Worm (Caenorhabditis elegans) whole organism, L1 larva: Measurements from ENCODE around the gene B0001.4.

ENCODE experiments used
- C16A3.4 ChIP-seq: fragments of 150-350 bp; optimal IDR thresholded peaks from 2 replicates; lab custom pipeline; 2014; ENCODE audit warnings: missing biosample characterization, missing genetic modification characterization
- Y116A8C.19 ChIP-seq: sonication (generic microtip); optimal IDR thresholded peaks from 2 replicates; lab custom pipeline; 2016; ENCODE audit warnings: missing compliant biosample characterization, missing genetic modification characterization, borderline replicate concordance
- ceh-90 ChIP-seq: sonication (generic microtip); optimal IDR thresholded peaks from 2 replicates; lab custom pipeline; 2016; ENCODE audit warnings: missing genetic modification characterization, missing compliant biosample characterization
- elt-3 ChIP-seq, 6 experiments: fragments of 150-350 bp in 1 of 6; sonication (generic microtip); optimal IDR thresholded peaks; 2 replicates each; lab custom pipeline; 2017 to 2018; ENCODE audit warnings: missing biosample characterization in 6 of 6, missing genetic modification characterization in 6 of 6, inconsistent platforms in 1 of 6
- fkh-10 ChIP-seq: sonication (generic microtip); optimal IDR thresholded peaks from 2 replicates; lab custom pipeline; 2017; ENCODE audit warnings: missing biosample characterization, missing genetic modification reagents, missing genetic modification characterization
- hlh-4 ChIP-seq: sonication (generic microtip); optimal IDR thresholded peaks from 2 replicates; lab custom pipeline; 2016; ENCODE audit warnings: mild to moderate bottlenecking, missing genetic modification characterization, missing compliant biosample characterization
- hpl-2 ChIP-seq: fragments of 150-350 bp; optimal IDR thresholded peaks from 2 replicates; lab custom pipeline; 2014; ENCODE audit warnings: missing biosample characterization, missing genetic modification reagents, missing genetic modification characterization
- lin-15B ChIP-seq: fragments of 150-350 bp; sonication (generic microtip); optimal IDR thresholded peaks from 3 replicates; lab custom pipeline; 2014; ENCODE audit warnings: missing biosample characterization, missing genetic modification characterization
- nhr-76 ChIP-seq: sonication (generic microtip); optimal IDR thresholded peaks from 2 replicates; lab custom pipeline; 2017; ENCODE audit warnings: missing biosample characterization, missing genetic modification characterization
- nhr-84 ChIP-seq: sonication (generic microtip); optimal IDR thresholded peaks from 2 replicates; lab custom pipeline; 2017; ENCODE audit warnings: missing biosample characterization, missing genetic modification characterization
- pag-3 ChIP-seq: sonication (generic microtip); optimal IDR thresholded peaks from 2 replicates; lab custom pipeline; 2017; ENCODE audit warnings: missing genetic modification characterization, mild to moderate bottlenecking, missing compliant biosample characterization, antibody characterized with exemption, borderline replicate concordance; ENCODE audit not compliant: insufficient read depth
- pax-3 ChIP-seq: fragments of 200-800 bp; sonication (Bioruptor generic); optimal IDR thresholded peaks from 2 replicates; lab custom pipeline; 2018; ENCODE audit warnings: mild to moderate bottlenecking, missing genetic modification characterization, moderate library complexity, missing compliant biosample characterization
- sptf-1 ChIP-seq: fragments of 150-350 bp; optimal IDR thresholded peaks from 2 replicates; lab custom pipeline; 2014; ENCODE audit warnings: missing biosample characterization, missing genetic modification characterization
- tlp-1 ChIP-seq: fragments of 150-350 bp; optimal IDR thresholded peaks from 2 replicates; lab custom pipeline; 2014; ENCODE audit warnings: missing biosample characterization, missing genetic modification characterization
- unc-62 ChIP-seq: fragments of 150-350 bp; optimal IDR thresholded peaks from 2 replicates; lab custom pipeline; 2014; ENCODE audit warnings: missing biosample characterization, missing genetic modification reagents, missing genetic modification characterization
- ztf-4 ChIP-seq: fragments of 150-350 bp; optimal IDR thresholded peaks from 2 replicates; lab custom pipeline; 2014; ENCODE audit warnings: missing biosample characterization, missing genetic modification characterization

B0001.4 gene

ce11 chrIV:12086498-12086897, 51.5 kb downstream of the B0001.4 start (continued):
- no peak for TF ChIP-seq nhr-84 (tag; lab: Kevin White, UChicago)
- peak; percentile 26 for TF ChIP-seq fkh-10 (GFP tag; lab: Kevin White, UChicago)

- TF ChIP-seq lin-15B (tag; lab: Kevin White, UChicago) = no peak
- no peak for TF ChIP-seq Y116A8C.19 (tag; lab: Kevin White, UChicago)
- no peak for TF ChIP-seq tlp-1 (tag; lab: Kevin White, UChicago)
- no peak for TF ChIP-seq sptf-1 (tag; lab: Kevin White, UChicago)
- no peak for TF ChIP-seq pax-3 (tag; lab: Kevin White, UChicago)
- no peak for TF ChIP-seq hlh-4 (tag; lab: Kevin White, UChicago)
- no peak for TF ChIP-seq C16A3.4 (tag; lab: Kevin White, UChicago)
- TF ChIP-seq nhr-76 (tag; lab: Kevin White, UChicago) = no peak
- TF ChIP-seq hpl-2 = no peak
- no peak for TF ChIP-seq unc-62 (GFP tag; lab: Kevin White, UChicago)
- no peak for TF ChIP-seq ztf-4 (tag; lab: Kevin White, UChicago)
- TF ChIP-seq elt-3 (tag; optimal IDR thresholded peaks at IDR 0.05; lab: Kevin White, UChicago) = no peak
- TF ChIP-seq ceh-90 (tag; lab: Kevin White, UChicago) = no peak
- no peak for TF ChIP-seq pag-3 (tag; lab: Kevin White, UChicago)
These were observed 52.9 kb downstream of the B0001.4 start, which contains the start of gene rbm-34 for ce11 chrIV:12085120-12085519. Gene rbm-34, plus strand, starts transcription at chrIV:12085420.
